Worm (Caenorhabditis elegans) whole organism, late embryonic: ENCODE results near the gene C09F12.3.

Experiments
- Y22D7AL.16 ChIP-seq: sonication (generic microtip); optimal IDR thresholded peaks from 2 replicates; lab custom pipeline; 2016; ENCODE audit warnings: missing genetic modification characterization, missing compliant biosample characterization
- ceh-9 ChIP-seq: sonication (generic microtip); optimal IDR thresholded peaks from 2 replicates; lab custom pipeline; 2016; ENCODE audit warnings: mild to moderate bottlenecking, missing genetic modification characterization, inconsistent platforms, missing compliant biosample characterization
- pag-3 ChIP-seq: sonication (generic microtip); optimal IDR thresholded peaks from 2 replicates; lab custom pipeline; 2016; ENCODE audit warnings: missing compliant biosample characterization, missing genetic modification characterization, borderline replicate concordance

ce11 chrX:10992177-10992576 is 50.5 kb downstream of the C09F12.3 start, which contains the start of gene ver-3:
- TF ChIP-seq Y22D7AL.16 (no peak), ceh-9 (tag; lab: Kevin White, UChicago) (no peak), pag-3 (tag; lab: Kevin White, UChicago) (no peak)
